Fruit fly (Drosophila melanogaster) Kc167 (cell line): ENCODE data around the gene CG6276.

ENCODE experiments used
- h ChIP-seq: fragments of >200 bp; optimal IDR thresholded peaks from 3 replicates; lab custom pipeline; 2018; ENCODE audit warnings: missing external identifiers
- psq ChIP-seq: fragments of >200 bp; optimal IDR thresholded peaks from 2 replicates; lab custom pipeline; 2017; ENCODE audit warnings: missing external identifiers

- no peak for TF ChIP-seq psq (lab: Kevin White, UChicago)
- no peak for TF ChIP-seq h (lab: Kevin White, UChicago)
Measured at dm6 chr3R:15366839-15367238, 47.0 kb upstream of the CG6276 start.
